Fruit fly (Drosophila melanogaster) whole organism, prepupa: ENCODE measurements around the gene CG31445.

Experiments used
- CG11294 ChIP-seq: fragments of 200-800 bp; sonication (Bioruptor generic); IDR thresholded peaks from 2 replicates; pipeline ENCODE4 v1.3.6; 2022; ENCODE audit warnings: missing biosample characterization, missing genetic modification characterization
- CG3032 ChIP-seq: fragments of 200-800 bp; optimal IDR thresholded peaks from 2 replicates; lab custom pipeline; 2019; ENCODE audit warnings: missing biosample characterization, mild to moderate bottlenecking, missing genetic modification characterization, moderate library complexity
- CG31627 ChIP-seq: fragments of 200-800 bp; sonication (Bioruptor generic); optimal IDR thresholded peaks from 3 replicates; lab custom pipeline; 2016; ENCODE audit warnings: missing biosample characterization, missing genetic modification characterization
- CG34406 ChIP-seq: fragments of 200-800 bp; sonication (Bioruptor generic); optimal IDR thresholded peaks from 3 replicates; lab custom pipeline; 2016; ENCODE audit warnings: missing biosample characterization, missing genetic modification characterization
- CG4318 ChIP-seq: fragments of 200-800 bp; sonication (Bioruptor generic); optimal IDR thresholded peaks from 3 replicates; lab custom pipeline; 2017; ENCODE audit warnings: missing biosample characterization, mild to moderate bottlenecking, missing genetic modification characterization
- CG6163 ChIP-seq: fragments of 200-800 bp; sonication (Bioruptor generic); IDR thresholded peaks from 3 replicates; pipeline ENCODE4 v1.3.6; 2022; ENCODE audit warnings: missing biosample characterization, missing genetic modification characterization
- CG6276 ChIP-seq: fragments of 200-800 bp; sonication (Bioruptor generic); optimal IDR thresholded peaks from 2 replicates; lab custom pipeline; 2017; ENCODE audit warnings: missing biosample characterization, mild to moderate bottlenecking, missing genetic modification characterization
- CG6854 ChIP-seq: fragments of 200-800 bp; sonication (Bioruptor generic); optimal IDR thresholded peaks from 2 replicates; lab custom pipeline; 2017; ENCODE audit warnings: missing biosample characterization, mild to moderate bottlenecking, missing genetic modification characterization
- Met ChIP-seq: fragments of 200-800 bp; sonication (Bioruptor generic); optimal IDR thresholded peaks from 3 replicates; lab custom pipeline; 2016; ENCODE audit warnings: missing biosample characterization, missing genetic modification characterization
- achi ChIP-seq: fragments of 200-800 bp; sonication (Bioruptor generic); optimal IDR thresholded peaks from 3 replicates; lab custom pipeline; 2016; ENCODE audit warnings: missing biosample characterization, missing genetic modification characterization
- fd59A ChIP-seq: fragments of 200-800 bp; sonication (Bioruptor generic); optimal IDR thresholded peaks from 2 replicates; lab custom pipeline; 2017; ENCODE audit warnings: missing biosample characterization, mild to moderate bottlenecking, missing genetic modification characterization, missing genetic modification reagents
- lz ChIP-seq: fragments of 200-800 bp; sonication (Bioruptor generic); optimal IDR thresholded peaks from 3 replicates; lab custom pipeline; 2016; ENCODE audit warnings: missing biosample characterization, missing genetic modification characterization
- net ChIP-seq: fragments of 200-800 bp; sonication (Bioruptor generic); optimal IDR thresholded peaks from 3 replicates; lab custom pipeline; 2016; ENCODE audit warnings: missing biosample characterization, missing genetic modification characterization
- svp ChIP-seq: fragments of 200-800 bp; sonication (Bioruptor generic); peaks from one replicate; lab custom pipeline; 2016; ENCODE audit warnings: missing biosample characterization, missing genetic modification characterization

- TF ChIP-seq lz (GFP tag; lab: Kevin White, UChicago): no peak
- peak; percentile 40 for TF ChIP-seq svp (GFP tag; lab: Kevin White, UChicago)
- TF ChIP-seq CG3032: no peak
- TF ChIP-seq CG6276 (GFP tag; lab: Kevin White, UChicago): no peak
- TF ChIP-seq CG34406: no peak
- TF ChIP-seq CG4318: no peak
- TF ChIP-seq CG6163 (GFP tag; lab: Robert Waterston, UW): no peak
- TF ChIP-seq net (GFP tag; lab: Kevin White, UChicago): no peak
- TF ChIP-seq CG6854 (GFP tag; lab: Kevin White, UChicago): no peak
- TF ChIP-seq fd59A (GFP tag; lab: Kevin White, UChicago): no peak
- TF ChIP-seq achi (GFP tag; lab: Kevin White, UChicago): no peak
- no peak for TF ChIP-seq Met (GFP tag; lab: Kevin White, UChicago)
- no peak for TF ChIP-seq CG31627 (GFP tag; lab: Kevin White, UChicago)
- no peak for TF ChIP-seq CG11294 (GFP tag; lab: Robert Waterston, UW)
Measured at dm6 chr3R:29194957-29195356, 49.7 kb downstream of the CG31445 start, which contains the start of gene jus.
